Fruit fly (Drosophila melanogaster): ENCODE data around the gene waw.

DNA sequence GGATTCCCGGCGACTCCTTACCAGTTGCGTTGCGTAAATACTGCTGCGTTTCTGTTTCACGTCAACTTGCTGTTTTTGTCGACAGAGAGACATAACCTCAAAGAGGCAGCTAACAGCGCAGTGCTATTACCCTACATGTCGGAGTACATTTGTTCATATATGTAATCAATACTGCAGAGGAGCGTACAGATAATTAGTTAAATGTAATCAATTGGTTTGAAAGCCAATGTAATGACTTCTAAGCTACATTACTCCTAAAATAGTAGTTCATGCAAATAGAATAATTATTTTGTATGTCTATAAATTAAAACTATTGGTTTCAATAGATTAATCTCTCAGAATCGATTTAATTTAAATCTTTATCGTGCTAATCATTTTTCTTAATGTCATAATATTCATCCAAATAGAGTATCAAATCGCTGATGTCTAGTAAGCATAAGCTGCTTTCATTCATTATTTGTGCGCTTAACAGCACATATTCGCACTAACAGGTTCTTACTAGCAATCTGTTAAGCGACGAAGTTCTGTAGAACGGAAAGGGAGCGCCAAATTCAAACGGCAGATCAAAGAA is 43.5 kb upstream of the waw start, which contains the start of the genes SLIRP1 and anox:
- no peak for TF ChIP-seq CG8478 (optimal IDR thresholded peaks at IDR 0.05)
- TF ChIP-seq CTCF (optimal IDR thresholded peaks at IDR 0.05), result no peak

All from S2 (cell line).